Fruit fly (Drosophila melanogaster) whole organism, embryonic: ENCODE measurements around the gene Cpr30B.

Source experiments
- Abd-B ChIP-seq: fragments of 200-800 bp; sonication (Bioruptor generic); optimal IDR thresholded peaks from 2 replicates; lab custom pipeline; 2018; ENCODE audit warnings: missing biosample characterization, mild to moderate bottlenecking, missing genetic modification characterization, moderate library complexity
- Atf-2 ChIP-seq: fragments of 200-800 bp; sonication (Bioruptor generic); optimal IDR thresholded peaks from 2 replicates; lab custom pipeline; 2016; ENCODE audit warnings: missing biosample characterization, missing genetic modification characterization
- Blimp-1 ChIP-seq: fragments of 200-800 bp; sonication (Bioruptor generic); optimal IDR thresholded peaks from 3 replicates; lab custom pipeline; 2018; ENCODE audit warnings: missing biosample characterization, missing genetic modification characterization, mild to moderate bottlenecking, moderate library complexity, missing genetic modification reagents
- BtbVII ChIP-seq: fragments of 200-800 bp; sonication (Bioruptor generic); optimal IDR thresholded peaks from 3 replicates; lab custom pipeline; 2017; ENCODE audit warnings: missing biosample characterization, mild to moderate bottlenecking, missing genetic modification characterization
- CG1233 ChIP-seq: fragments of 200-800 bp; sonication (Bioruptor generic); optimal IDR thresholded peaks from 4 replicates; lab custom pipeline; 2018; ENCODE audit warnings: missing biosample characterization, mild to moderate bottlenecking, missing genetic modification characterization
- CG12391 ChIP-seq: fragments of 200-800 bp; sonication (Bioruptor generic); optimal IDR thresholded peaks from 3 replicates; lab custom pipeline; 2018; ENCODE audit warnings: missing biosample characterization, mild to moderate bottlenecking, missing genetic modification characterization, moderate library complexity
- CG12769 ChIP-seq: fragments of 200-800 bp; sonication (Bioruptor generic); optimal IDR thresholded peaks from 2 replicates; lab custom pipeline; 2019; ENCODE audit warnings: missing biosample characterization, mild to moderate bottlenecking, missing genetic modification characterization, moderate library complexity
- CG12942 ChIP-seq: fragments of 200-800 bp; sonication (Bioruptor generic); optimal IDR thresholded peaks from 3 replicates; lab custom pipeline; 2016; ENCODE audit warnings: missing biosample characterization, missing genetic modification characterization
- CG13287 ChIP-seq: fragments of 200-800 bp; sonication (Bioruptor generic); IDR thresholded peaks from 2 replicates; pipeline ENCODE4 v1.3.6; 2022; ENCODE audit warnings: missing biosample characterization, missing genetic modification characterization; ENCODE audit not compliant: partially characterized antibody
- CG13894 ChIP-seq: fragments of 200-800 bp; sonication (Bioruptor generic); optimal IDR thresholded peaks from 3 replicates; lab custom pipeline; 2018; ENCODE audit warnings: missing biosample characterization, mild to moderate bottlenecking, missing genetic modification characterization, moderate library complexity
- CG14965 ChIP-seq: fragments of 200-800 bp; sonication (Bioruptor generic); optimal IDR thresholded peaks from 2 replicates; lab custom pipeline; 2016; ENCODE audit warnings: missing biosample characterization, missing genetic modification characterization, borderline replicate concordance
- CG17361 ChIP-seq: fragments of 200-800 bp; sonication (Bioruptor generic); IDR thresholded peaks from 3 replicates; pipeline ENCODE4 v1.3.6; 2022; ENCODE audit warnings: missing biosample characterization, missing genetic modification characterization
- CG2712 ChIP-seq: fragments of 200-800 bp; optimal IDR thresholded peaks from 3 replicates; lab custom pipeline; 2019; ENCODE audit warnings: missing biosample characterization, mild to moderate bottlenecking, missing genetic modification characterization, moderate library complexity
- CG31441 ChIP-seq: fragments of 200-800 bp; sonication (Bioruptor generic); IDR thresholded peaks from 2 replicates; pipeline ENCODE4 v1.3.6; 2022; ENCODE audit warnings: missing biosample characterization, missing genetic modification characterization
- CG3847 ChIP-seq: fragments of 200-800 bp; sonication (Bioruptor generic); IDR thresholded peaks from 2 replicates; pipeline ENCODE4 v1.3.6; 2022; ENCODE audit warnings: missing biosample characterization, missing genetic modification characterization
- CG4360 ChIP-seq: fragments of 200-800 bp; sonication (Bioruptor generic); IDR thresholded peaks from 2 replicates; pipeline ENCODE4 v1.3.6; 2022; ENCODE audit warnings: missing biosample characterization, missing genetic modification characterization
- CG5180 ChIP-seq: fragments of 200-800 bp; sonication (Bioruptor generic); optimal IDR thresholded peaks from 3 replicates; lab custom pipeline; 2017; ENCODE audit warnings: missing biosample characterization, missing genetic modification characterization, mild to moderate bottlenecking, moderate library complexity, missing genetic modification reagents
- CG8478 ChIP-seq: fragments of >200 bp; optimal IDR thresholded peaks from 2 replicates; lab custom pipeline; 2018
- Gug ChIP-seq: fragments of 200-800 bp; sonication (Bioruptor generic); IDR thresholded peaks from 4 replicates; pipeline ENCODE4 v1.3.6; 2022; ENCODE audit warnings: missing biosample characterization, missing genetic modification characterization
- Hmr ChIP-seq: fragments of 200-800 bp; sonication (Bioruptor generic); optimal IDR thresholded peaks from 3 replicates; lab custom pipeline; 2017; ENCODE audit warnings: mild to moderate bottlenecking, missing biosample characterization, missing genetic modification reagents, missing genetic modification characterization
- Hr51 ChIP-seq, 2 experiments: fragments of 200-800 bp; sonication (Bioruptor generic); optimal IDR thresholded peaks; 2 replicates in 1 of 2; 3 replicates in 1 of 2; lab custom pipeline; 2016 to 2018; ENCODE audit warnings: missing biosample characterization in 2 of 2, missing genetic modification characterization in 2 of 2, mild to moderate bottlenecking in 1 of 2, moderate library complexity in 1 of 2
- Hr78 ChIP-seq, 2 experiments: fragments of 200-800 bp in 1 of 2; fragments of >200 bp in 1 of 2; sonication (Bioruptor generic) in 1 of 2; optimal IDR thresholded peaks; 2 replicates each; lab custom pipeline; 2017 to 2019; ENCODE audit warnings: missing biosample characterization in 2 of 2, missing genetic modification characterization in 2 of 2, mild to moderate bottlenecking in 1 of 2, moderate library complexity in 1 of 2
- Lhr ChIP-seq: fragments of 200-800 bp; sonication (Bioruptor generic); optimal IDR thresholded peaks from 3 replicates; lab custom pipeline; 2017; ENCODE audit warnings: mild to moderate bottlenecking, missing biosample characterization, missing genetic modification reagents, missing genetic modification characterization
- Lpt ChIP-seq: fragments of >200 bp; optimal IDR thresholded peaks from 2 replicates; lab custom pipeline; 2018; ENCODE audit warnings: missing biosample characterization, missing genetic modification characterization
- Nf-YB ChIP-seq: fragments of 200-800 bp; sonication (Bioruptor generic); optimal IDR thresholded peaks from 3 replicates; lab custom pipeline; 2019; ENCODE audit warnings: missing biosample characterization, mild to moderate bottlenecking, missing genetic modification characterization, moderate library complexity
- Xrp1 ChIP-seq: fragments of 200-800 bp; sonication (Bioruptor generic); IDR thresholded peaks from 2 replicates; pipeline ENCODE4 v1.3.6; 2022; ENCODE audit warnings: missing biosample characterization, missing genetic modification characterization
- ab ChIP-seq: fragments of 200-800 bp; sonication (Bioruptor generic); optimal IDR thresholded peaks from 2 replicates; lab custom pipeline; 2016; ENCODE audit warnings: missing biosample characterization, missing genetic modification characterization
- aop ChIP-seq: fragments of 200-800 bp; sonication (Bioruptor generic); IDR thresholded peaks from 2 replicates; pipeline ENCODE4 v1.3.6; 2022; ENCODE audit warnings: missing biosample characterization, missing genetic modification characterization
- ara ChIP-seq: fragments of 200-800 bp; sonication (Bioruptor generic); IDR thresholded peaks from 2 replicates; pipeline ENCODE4 v1.3.6; 2022; ENCODE audit warnings: missing biosample characterization, missing genetic modification characterization
- bbx ChIP-seq: fragments of 200-800 bp; sonication (Bioruptor generic); IDR thresholded peaks from 2 replicates; pipeline ENCODE4 v1.3.6; 2022; ENCODE audit warnings: missing biosample characterization, missing genetic modification characterization; ENCODE audit not compliant: partially characterized antibody
- bcd ChIP-seq: fragments of 200-800 bp; sonication (Bioruptor generic); optimal IDR thresholded peaks from 2 replicates; lab custom pipeline; 2017; ENCODE audit warnings: missing biosample characterization, mild to moderate bottlenecking, missing genetic modification characterization
- chinmo ChIP-seq: fragments of 200-800 bp; sonication (Bioruptor generic); IDR thresholded peaks from 4 replicates; pipeline ENCODE4 v1.3.6; 2022; ENCODE audit warnings: missing biosample characterization, missing genetic modification characterization; ENCODE audit not compliant: partially characterized antibody
- crol ChIP-seq: fragments of 200-800 bp; sonication (Bioruptor generic); IDR thresholded peaks from 2 replicates; pipeline ENCODE4 v1.3.6; 2022; ENCODE audit warnings: missing biosample characterization, missing genetic modification characterization
- cwo ChIP-seq: fragments of 200-800 bp; sonication (Bioruptor generic); optimal IDR thresholded peaks from 3 replicates; lab custom pipeline; 2017; ENCODE audit warnings: missing biosample characterization, missing genetic modification characterization, mild to moderate bottlenecking, moderate library complexity, missing genetic modification reagents
- da ChIP-seq: fragments of 200-800 bp; sonication (Bioruptor generic); optimal IDR thresholded peaks from 2 replicates; lab custom pipeline; 2016; ENCODE audit warnings: missing biosample characterization, missing genetic modification characterization
- dan ChIP-seq: fragments of 200-800 bp; sonication (Bioruptor generic); IDR thresholded peaks from 2 replicates; pipeline ENCODE4 v1.3.6; 2022; ENCODE audit warnings: missing biosample characterization, missing genetic modification characterization
- dpn ChIP-seq, 2 experiments: fragments of 200-800 bp; sonication (Bioruptor generic); optimal IDR thresholded peaks; 3 replicates each; lab custom pipeline; 2016; ENCODE audit warnings: missing biosample characterization in 2 of 2, missing genetic modification characterization in 2 of 2
- ewg ChIP-seq: fragments of 200-800 bp; sonication (Bioruptor generic); optimal IDR thresholded peaks from 3 replicates; lab custom pipeline; 2017; ENCODE audit warnings: mild to moderate bottlenecking, missing biosample characterization, missing genetic modification reagents, missing genetic modification characterization
- gcm ChIP-seq: fragments of 200-800 bp; sonication (Bioruptor generic); optimal IDR thresholded peaks from 2 replicates; lab custom pipeline; 2019; ENCODE audit warnings: missing biosample characterization, mild to moderate bottlenecking, missing genetic modification characterization, moderate library complexity
- grau ChIP-seq: fragments of 200-800 bp; optimal IDR thresholded peaks from 3 replicates; lab custom pipeline; 2019; ENCODE audit warnings: missing biosample characterization, mild to moderate bottlenecking, missing genetic modification characterization, moderate library complexity
- hkb ChIP-seq, 2 experiments: fragments of 200-800 bp in 1 of 2; fragments of >200 bp in 1 of 2; sonication (Bioruptor generic) in 1 of 2; IDR thresholded peaks in 1 of 2; optimal IDR thresholded peaks in 1 of 2; 2 replicates each; pipeline versions ENCODE4 v1.3.6 to Lab custom; 2017 to 2022; ENCODE audit warnings: missing biosample characterization in 1 of 2, missing genetic modification characterization in 1 of 2
- insv ChIP-seq, 2 experiments: fragments of 200-800 bp; sonication (Bioruptor generic); optimal IDR thresholded peaks; 3 replicates each; lab custom pipeline; 2016 to 2018; ENCODE audit warnings: missing biosample characterization in 2 of 2, missing genetic modification characterization in 2 of 2
- mirr ChIP-seq: fragments of 200-800 bp; sonication (Bioruptor generic); optimal IDR thresholded peaks from 3 replicates; lab custom pipeline; 2018; ENCODE audit warnings: missing biosample characterization, mild to moderate bottlenecking, missing genetic modification characterization
- p53 ChIP-seq: fragments of 200-800 bp; sonication (Bioruptor generic); optimal IDR thresholded peaks from 2 replicates; lab custom pipeline; 2016; ENCODE audit warnings: missing biosample characterization, missing genetic modification characterization
- sob ChIP-seq: fragments of 200-800 bp; sonication (Bioruptor generic); IDR thresholded peaks from 2 replicates; pipeline ENCODE4 v1.3.6; 2022; ENCODE audit warnings: missing biosample characterization, missing genetic modification characterization
- sqz ChIP-seq: fragments of 200-800 bp; sonication (Bioruptor generic); optimal IDR thresholded peaks from 3 replicates; lab custom pipeline; 2018; ENCODE audit warnings: missing biosample characterization, mild to moderate bottlenecking, missing genetic modification characterization
- usp ChIP-seq: fragments of >200 bp; optimal IDR thresholded peaks from 2 replicates; lab custom pipeline; 2017; ENCODE audit warnings: missing biosample characterization, missing genetic modification characterization

Gene Cpr30B

DNA sequence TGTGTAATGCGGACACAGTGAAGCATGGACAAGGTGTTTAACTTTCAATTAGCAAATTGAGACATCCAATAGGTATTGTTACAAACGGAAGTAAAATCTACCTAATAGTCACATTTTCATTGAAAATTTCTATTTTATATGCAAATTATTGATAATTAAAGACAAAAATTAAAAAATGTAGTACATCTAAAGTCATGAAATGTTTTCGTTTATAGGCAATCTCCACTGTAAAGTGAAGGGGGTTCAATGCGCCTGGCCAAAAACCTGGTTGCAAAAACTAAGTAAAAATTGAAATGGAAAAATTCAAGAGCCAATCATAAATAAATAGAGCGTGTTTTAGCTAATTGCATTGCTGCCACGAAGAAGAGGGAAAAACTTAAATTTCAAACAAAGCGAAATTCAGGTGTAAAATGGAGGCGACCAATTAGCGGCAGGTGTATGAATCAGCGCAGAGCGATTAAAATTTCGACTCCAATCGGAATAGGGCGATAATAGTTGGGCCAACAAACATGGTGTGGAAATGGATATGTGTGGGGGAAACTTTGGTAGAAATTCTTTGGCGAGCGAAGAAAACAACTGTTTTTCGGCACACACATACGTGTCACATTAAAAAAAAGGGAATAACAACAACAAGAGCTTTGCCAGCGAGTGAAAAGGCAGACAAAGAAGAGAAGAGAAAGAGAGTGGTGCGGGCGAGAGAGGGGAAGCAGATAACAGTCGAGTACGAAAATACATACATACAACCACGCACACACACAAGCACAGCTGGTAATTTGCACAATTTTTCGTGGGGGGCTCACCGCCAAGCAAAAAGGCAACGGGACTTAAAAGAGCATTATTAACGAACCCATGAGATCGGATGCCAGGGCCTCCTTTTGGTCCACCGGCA, 49.1 kb upstream of the Cpr30B start (continued):
- TF ChIP-seq Blimp-1 (GFP tag; lab: Kevin White, UChicago) (peak; percentile 44), CG4360 (GFP tag; lab: Robert Waterston, UW) (peak; percentile 91), dan (GFP tag; lab: Robert Waterston, UW) (no peak), Hmr (GFP tag; lab: Kevin White, UChicago) (peak; percentile 15), CG13287 (no peak), CG12769 (tag; lab: Kevin White, UChicago) (peak; percentile 45), sob (GFP tag; lab: Robert Waterston, UW) (peak; percentile 60), p53 (GFP tag; lab: Kevin White, UChicago) (no peak), CG1233 (GFP tag; lab: Kevin White, UChicago) (peak; percentile 15), dpn (GFP tag; optimal IDR thresholded peaks at IDR 0.05; lab: Kevin White, UChicago) (peak; percentile 2 to 33), ara (GFP tag; lab: Robert Waterston, UW) (peak; percentile 30; the same call in 1 of the 2 replicates), BtbVII (peak; percentile 43), Lhr (GFP tag; lab: Kevin White, UChicago) (no peak), CG12942 (no peak), Nf-YB (peak; percentile 48), CG3847 (GFP tag; lab: Robert Waterston, UW) (peak; percentile 48; the same call in 1 of the 2 replicates), ewg (GFP tag; lab: Kevin White, UChicago) (peak; percentile 18), Hr51 (GFP tag; optimal IDR thresholded peaks at IDR 0.05; lab: Kevin White, UChicago) (peak in 1 of 2 experiments; percentile 63), grau (tag; lab: Kevin White, UChicago) (peak; percentile 90), sqz (GFP tag; lab: Kevin White, UChicago) (peak; percentile 68), da (GFP tag; lab: Kevin White, UChicago) (no peak), Gug (no peak; the same call in 3 of the 4 replicates), mirr (GFP tag; lab: Kevin White, UChicago) (peak; percentile 15), crol (GFP tag; lab: Robert Waterston, UW) (peak; percentile 96), hkb (optimal IDR thresholded peaks at IDR 0.05; lab: Kevin White, UChicago) (no peak), hkb (GFP tag; IDR thresholded peaks at IDR 0.05; lab: Robert Waterston, UW) (peak; percentile 54), Abd-B (GFP tag; lab: Kevin White, UChicago) (peak; percentile 1), CG5180 (GFP tag; lab: Kevin White, UChicago) (peak; percentile 18), Lpt (GFP tag; lab: Kevin White, UChicago) (no peak), Xrp1 (peak; percentile 60), CG12391 (tag; lab: Kevin White, UChicago) (peak; percentile 14), ab (GFP tag; lab: Kevin White, UChicago) (no peak), CG31441 (GFP tag; lab: Robert Waterston, UW) (peak; percentile 51), bbx (GFP tag; lab: Robert Waterston, UW) (peak; percentile 16; the same call in 1 of the 2 replicates), CG17361 (GFP tag; lab: Robert Waterston, UW) (peak; percentile 64; the same call in 2 of the 3 replicates), bcd (GFP tag; lab: Kevin White, UChicago) (peak; percentile 48), gcm (no peak), Hr78 (GFP tag; optimal IDR thresholded peaks at IDR 0.05; lab: Kevin White, UChicago) (no peak), chinmo (peak; percentile 59; the same call in 1 of the 4 replicates), insv (GFP tag; optimal IDR thresholded peaks at IDR 0.05; lab: Kevin White, UChicago) (peak in 1 of 2 experiments; percentile 81), cwo (peak; percentile 54), aop (GFP tag; lab: Robert Waterston, UW) (no peak), CG14965 (GFP tag; lab: Kevin White, UChicago) (no peak), Atf-2 (GFP tag; lab: Kevin White, UChicago) (peak; percentile 15), CG2712 (tag; lab: Kevin White, UChicago) (peak; percentile 53), usp (GFP tag; lab: Kevin White, UChicago) (no peak), CG13894 (tag; lab: Kevin White, UChicago) (no peak), CG8478 (lab: Kevin White, UChicago) (no peak)
